Worm (Caenorhabditis elegans) whole organism, L4/young adult: ENCODE measurements around the gene Y43C5A.4.

ENCODE experiments used
- W03F9.2 ChIP-seq: fragments of 150-350 bp; optimal IDR thresholded peaks from 2 replicates; lab custom pipeline; 2014; ENCODE audit warnings: missing biosample characterization, missing genetic modification characterization
- dao-5 ChIP-seq: sonication (generic microtip); optimal IDR thresholded peaks from 2 replicates; lab custom pipeline; 2016; ENCODE audit warnings: missing genotype, missing genetic modification characterization, moderate library complexity, missing compliant biosample characterization
- him-1 ChIP-seq: sonication (generic microtip); optimal IDR thresholded peaks from 2 replicates; lab custom pipeline; 2016; ENCODE audit warnings: missing genotype, missing genetic modification reagents, missing genetic modification characterization, missing compliant biosample characterization

DNA sequence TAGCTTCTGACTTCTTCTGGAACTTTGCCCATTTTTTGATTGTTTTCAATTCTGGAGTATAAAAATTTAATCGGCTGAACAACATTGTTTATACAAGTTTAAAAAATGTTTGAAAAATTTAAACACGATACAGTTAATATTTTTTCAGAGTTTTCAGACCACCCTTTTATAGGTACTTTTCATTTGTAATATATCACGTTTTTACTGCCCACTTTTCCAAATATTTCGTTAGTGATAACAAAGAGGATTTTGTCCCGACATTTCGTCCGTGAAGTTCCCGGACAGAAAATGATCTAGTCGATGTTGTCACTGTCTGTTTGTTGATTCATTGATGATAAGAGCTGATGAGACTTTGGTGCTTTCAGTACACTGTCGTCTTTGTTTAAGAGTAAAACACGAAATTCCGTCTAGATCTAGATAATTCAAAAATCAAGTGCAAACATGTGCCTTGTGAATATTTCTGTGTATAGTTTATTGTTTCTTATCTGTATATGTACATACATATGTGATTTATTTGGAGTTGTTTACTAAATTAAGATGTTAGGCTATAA lies 42.5 kb upstream of the Y43C5A.4 start, which contains the start of gene ech-9:
- TF ChIP-seq W03F9.2 (no peak), him-1 (tag; lab: Kevin White, UChicago) (no peak), dao-5 (tag; lab: Kevin White, UChicago) (no peak)
